Worm (Caenorhabditis elegans) whole organism, L4 larva: ENCODE measurements around the gene C27A2.8.

ENCODE experiments used
- jun-1 ChIP-seq: fragments of 150-350 bp; optimal IDR thresholded peaks from 2 replicates; lab custom pipeline; 2014; ENCODE audit warnings: missing biosample characterization, missing genetic modification reagents, missing genetic modification characterization
- nhr-11 ChIP-seq: fragments of 150-350 bp; optimal IDR thresholded peaks from 2 replicates; lab custom pipeline; 2014; ENCODE audit warnings: missing biosample characterization, missing genetic modification characterization
- sdz-12 ChIP-seq: fragments of 200-800 bp; sonication (Bioruptor generic); optimal IDR thresholded peaks from 2 replicates; lab custom pipeline; 2018; ENCODE audit warnings: mild to moderate bottlenecking, missing genetic modification characterization, missing compliant biosample characterization
- snpc-4 ChIP-seq: fragments of 150-350 bp; optimal IDR thresholded peaks from 2 replicates; lab custom pipeline; 2014; ENCODE audit warnings: missing biosample characterization, missing genetic modification characterization

DNA sequence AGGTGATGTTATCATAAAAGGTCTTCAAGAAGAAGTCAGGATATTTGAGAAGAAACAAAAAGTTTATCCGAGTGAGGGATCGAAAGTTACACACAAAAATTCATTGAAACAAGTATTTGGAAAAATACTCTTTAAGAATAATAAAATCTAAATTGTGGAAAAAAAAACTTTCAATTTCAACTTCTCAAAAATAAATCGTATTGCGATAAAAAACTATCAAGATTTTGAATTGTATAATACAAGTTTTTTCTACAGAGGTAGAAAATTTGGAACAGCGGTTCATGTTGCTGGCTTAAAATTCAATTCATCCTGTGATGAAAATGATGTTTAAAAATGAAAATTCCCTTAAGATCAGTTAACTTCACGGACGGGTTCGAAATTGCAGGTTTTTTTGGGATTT, 44.2 kb upstream of the C27A2.8 start, which contains the start of gene F09C12.8:
- TF ChIP-seq jun-1 (tag; lab: Kevin White, UChicago) (no peak), sdz-12 (GFP tag; lab: Kevin White, UChicago) (no peak), nhr-11 (tag; lab: Kevin White, UChicago) (no peak), snpc-4 (tag; lab: Kevin White, UChicago) (no peak)
